Fruit fly (Drosophila melanogaster) whole organism, embryonic: ENCODE data around the gene bsk.

ENCODE experiments used
- Adf1 ChIP-seq: fragments of 200-800 bp; sonication (Bioruptor generic); IDR thresholded peaks from 2 replicates; pipeline ENCODE4 v1.3.6; 2022; ENCODE audit warnings: missing biosample characterization, missing genetic modification characterization
- Antp ChIP-seq: fragments of 200-800 bp; sonication (Bioruptor generic); optimal IDR thresholded peaks from 3 replicates; lab custom pipeline; 2016; ENCODE audit warnings: missing biosample characterization, missing genetic modification characterization
- CG10321 ChIP-seq: fragments of 200-800 bp; sonication (Bioruptor generic); IDR thresholded peaks from 2 replicates; pipeline ENCODE4 v1.3.6; 2022; ENCODE audit warnings: missing biosample characterization, missing genetic modification characterization
- CG10366 ChIP-seq: fragments of 200-800 bp; sonication (Bioruptor generic); IDR thresholded peaks from 2 replicates; pipeline ENCODE4 v1.3.6; 2022; ENCODE audit warnings: missing biosample characterization, missing genetic modification characterization
- CG12391 ChIP-seq: fragments of 200-800 bp; sonication (Bioruptor generic); optimal IDR thresholded peaks from 3 replicates; lab custom pipeline; 2018; ENCODE audit warnings: missing biosample characterization, mild to moderate bottlenecking, missing genetic modification characterization, moderate library complexity
- CG13123 ChIP-seq: fragments of 200-800 bp; sonication (Bioruptor generic); optimal IDR thresholded peaks from 2 replicates; lab custom pipeline; 2016; ENCODE audit warnings: missing biosample characterization, missing genetic modification characterization
- CG14050 ChIP-seq: fragments of 200-800 bp; sonication (Bioruptor generic); IDR thresholded peaks from 3 replicates; pipeline ENCODE4 v1.3.6; 2022; ENCODE audit warnings: missing biosample characterization, missing genetic modification characterization
- CG1647 ChIP-seq: fragments of 200-800 bp; sonication (Bioruptor generic); optimal IDR thresholded peaks from 3 replicates; lab custom pipeline; 2016; ENCODE audit warnings: missing biosample characterization, missing genetic modification characterization
- CG17385 ChIP-seq: fragments of 200-800 bp; sonication (Bioruptor generic); optimal IDR thresholded peaks from 3 replicates; lab custom pipeline; 2018; ENCODE audit warnings: missing biosample characterization, mild to moderate bottlenecking, missing genetic modification characterization
- CG2120 ChIP-seq: fragments of 200-800 bp; sonication (Bioruptor generic); optimal IDR thresholded peaks from 3 replicates; lab custom pipeline; 2016; ENCODE audit warnings: missing biosample characterization, missing genetic modification characterization
- CG3065 ChIP-seq: fragments of 200-800 bp; sonication (Bioruptor generic); optimal IDR thresholded peaks from 2 replicates; lab custom pipeline; 2016; ENCODE audit warnings: missing biosample characterization, missing genetic modification characterization
- CG33213 ChIP-seq: fragments of 200-800 bp; sonication (Bioruptor generic); optimal IDR thresholded peaks from 3 replicates; lab custom pipeline; 2016; ENCODE audit warnings: missing biosample characterization, missing genetic modification characterization
- CG3407 ChIP-seq: fragments of 200-800 bp; sonication (Bioruptor generic); optimal IDR thresholded peaks from 2 replicates; lab custom pipeline; 2018; ENCODE audit warnings: missing biosample characterization, mild to moderate bottlenecking, missing genetic modification characterization
- CG7357 ChIP-seq: fragments of 200-800 bp; sonication (Bioruptor generic); IDR thresholded peaks from 3 replicates; pipeline ENCODE4 v1.3.6; 2022; ENCODE audit warnings: missing biosample characterization, missing genetic modification characterization
- CG8089 ChIP-seq: fragments of 200-800 bp; sonication (Bioruptor generic); optimal IDR thresholded peaks from 3 replicates; lab custom pipeline; 2016; ENCODE audit warnings: missing biosample characterization, missing genetic modification characterization
- CG8290 ChIP-seq, 3 experiments: fragments of 200-800 bp; sonication (Bioruptor generic); optimal IDR thresholded peaks; 2 replicates each; lab custom pipeline; 2016 to 2019; ENCODE audit warnings: missing biosample characterization in 3 of 3, missing genetic modification characterization in 3 of 3, mild to moderate bottlenecking in 2 of 3, moderate library complexity in 1 of 3
- CG8359 ChIP-seq: fragments of 200-800 bp; sonication (Bioruptor generic); optimal IDR thresholded peaks from 2 replicates; lab custom pipeline; 2017; ENCODE audit warnings: missing biosample characterization, mild to moderate bottlenecking, missing genetic modification characterization, borderline replicate concordance
- CG8924 ChIP-seq: fragments of 200-800 bp; optimal IDR thresholded peaks from 3 replicates; lab custom pipeline; 2019; ENCODE audit warnings: missing biosample characterization, mild to moderate bottlenecking, missing genetic modification characterization, moderate library complexity
- CG9437 ChIP-seq: fragments of 200-800 bp; sonication (Bioruptor generic); optimal IDR thresholded peaks from 2 replicates; lab custom pipeline; 2018; ENCODE audit warnings: missing biosample characterization, mild to moderate bottlenecking, missing genetic modification characterization
- CG9797 ChIP-seq: fragments of 200-800 bp; sonication (Bioruptor generic); optimal IDR thresholded peaks from 3 replicates; lab custom pipeline; 2018; ENCODE audit warnings: missing biosample characterization, mild to moderate bottlenecking, missing genetic modification characterization
- CG9876 ChIP-seq: fragments of 200-800 bp; sonication (Bioruptor generic); optimal IDR thresholded peaks from 2 replicates; lab custom pipeline; 2016; ENCODE audit warnings: missing biosample characterization, missing genetic modification characterization
- D ChIP-seq, 2 experiments: fragments of 200-800 bp in 1 of 2; fragments of >200 bp in 1 of 2; sonication (Bioruptor generic) in 1 of 2; optimal IDR thresholded peaks; 2 replicates in 1 of 2; 3 replicates in 1 of 2; lab custom pipeline; 2017; ENCODE audit warnings: mild to moderate bottlenecking in 1 of 2, missing biosample characterization in 1 of 2, missing genetic modification characterization in 1 of 2, missing genetic modification reagents in 1 of 2
- D19A ChIP-seq: fragments of 200-800 bp; optimal IDR thresholded peaks from 3 replicates; lab custom pipeline; 2019; ENCODE audit warnings: missing biosample characterization, mild to moderate bottlenecking, missing genetic modification characterization, moderate library complexity
- Dbx ChIP-seq: fragments of 200-800 bp; sonication (Bioruptor generic); IDR thresholded peaks from 3 replicates; pipeline ENCODE4 v1.3.6; 2022; ENCODE audit warnings: missing biosample characterization, missing genetic modification characterization
- E2f2 ChIP-seq: fragments of 200-800 bp; sonication (Bioruptor generic); IDR thresholded peaks from 2 replicates; pipeline ENCODE4 v1.3.6; 2022; ENCODE audit warnings: missing biosample characterization, missing genetic modification characterization
- HLHmδ ChIP-seq: fragments of 200-800 bp; sonication (Bioruptor generic); optimal IDR thresholded peaks from 2 replicates; lab custom pipeline; 2018; ENCODE audit warnings: missing biosample characterization, mild to moderate bottlenecking, missing genetic modification characterization, moderate library complexity
- Hey ChIP-seq: fragments of 200-800 bp; sonication (Bioruptor generic); optimal IDR thresholded peaks from 3 replicates; lab custom pipeline; 2018; ENCODE audit warnings: missing biosample characterization, mild to moderate bottlenecking, missing genetic modification characterization
- Hr51 ChIP-seq, 2 experiments: fragments of 200-800 bp; sonication (Bioruptor generic); optimal IDR thresholded peaks; 2 replicates in 1 of 2; 3 replicates in 1 of 2; lab custom pipeline; 2016 to 2018; ENCODE audit warnings: missing biosample characterization in 2 of 2, missing genetic modification characterization in 2 of 2, mild to moderate bottlenecking in 1 of 2, moderate library complexity in 1 of 2
- MESR4 ChIP-seq: fragments of 200-800 bp; sonication (Bioruptor generic); optimal IDR thresholded peaks from 2 replicates; lab custom pipeline; 2018; ENCODE audit warnings: missing biosample characterization, mild to moderate bottlenecking, missing genetic modification characterization, moderate library complexity
- Scr ChIP-seq: fragments of 200-800 bp; sonication (Bioruptor generic); IDR thresholded peaks from 2 replicates; pipeline ENCODE4 v1.3.6; 2022; ENCODE audit warnings: missing biosample characterization, missing genetic modification characterization; ENCODE audit not compliant: partially characterized antibody
- Side ChIP-seq: fragments of 200-800 bp; sonication (Bioruptor generic); optimal IDR thresholded peaks from 2 replicates; lab custom pipeline; 2016; ENCODE audit warnings: missing biosample characterization, missing genetic modification characterization
- Spps ChIP-seq: fragments of 200-800 bp; sonication (Bioruptor generic); optimal IDR thresholded peaks from 2 replicates; lab custom pipeline; 2018; ENCODE audit warnings: missing biosample characterization, mild to moderate bottlenecking, missing genetic modification characterization
- Vsx1 ChIP-seq: fragments of 200-800 bp; sonication (Bioruptor generic); optimal IDR thresholded peaks from 2 replicates; lab custom pipeline; 2017; ENCODE audit warnings: missing biosample characterization, mild to moderate bottlenecking, missing genetic modification characterization, missing genetic modification reagents
- bab2 ChIP-seq: fragments of 200-800 bp; sonication (Bioruptor generic); optimal IDR thresholded peaks from 2 replicates; lab custom pipeline; 2016; ENCODE audit warnings: missing biosample characterization, missing genetic modification characterization
- caup ChIP-seq: fragments of 200-800 bp; sonication (Bioruptor generic); optimal IDR thresholded peaks from 3 replicates; lab custom pipeline; 2017; ENCODE audit warnings: missing biosample characterization, mild to moderate bottlenecking, missing genetic modification characterization, moderate library complexity; ENCODE audit not compliant: severe bottlenecking
- ci ChIP-seq: fragments of 200-800 bp; sonication (Bioruptor generic); IDR thresholded peaks from 3 replicates; pipeline ENCODE4 v1.3.6; 2022; ENCODE audit warnings: missing biosample characterization, missing genetic modification characterization
- cwo ChIP-seq: fragments of 200-800 bp; sonication (Bioruptor generic); optimal IDR thresholded peaks from 3 replicates; lab custom pipeline; 2017; ENCODE audit warnings: missing biosample characterization, missing genetic modification characterization, mild to moderate bottlenecking, moderate library complexity, missing genetic modification reagents
- dm ChIP-seq: fragments of 200-800 bp; sonication (Bioruptor generic); optimal IDR thresholded peaks from 3 replicates; lab custom pipeline; 2016; ENCODE audit warnings: missing biosample characterization, missing genetic modification characterization
- fd3F ChIP-seq: fragments of 200-800 bp; sonication (Bioruptor generic); optimal IDR thresholded peaks from 2 replicates; lab custom pipeline; 2018; ENCODE audit warnings: missing biosample characterization, mild to moderate bottlenecking, missing genetic modification characterization, moderate library complexity
- klu ChIP-seq: fragments of 200-800 bp; sonication (Bioruptor generic); IDR thresholded peaks from 2 replicates; pipeline ENCODE4 v1.3.6; 2022; ENCODE audit warnings: missing biosample characterization, missing genetic modification characterization
- nerfin-1 ChIP-seq: fragments of 200-800 bp; sonication (Bioruptor generic); optimal IDR thresholded peaks from 3 replicates; lab custom pipeline; 2019; ENCODE audit warnings: missing biosample characterization, mild to moderate bottlenecking, missing genetic modification characterization, moderate library complexity
- pzg ChIP-seq: fragments of 200-800 bp; sonication (Bioruptor generic); optimal IDR thresholded peaks from 3 replicates; lab custom pipeline; 2018; ENCODE audit warnings: missing biosample characterization, mild to moderate bottlenecking, missing genetic modification characterization, moderate library complexity
- scrt ChIP-seq: fragments of 200-800 bp; sonication (Bioruptor generic); optimal IDR thresholded peaks from 2 replicates; lab custom pipeline; 2018; ENCODE audit warnings: missing biosample characterization, mild to moderate bottlenecking, missing genetic modification characterization, moderate library complexity
- sens-2 ChIP-seq: fragments of 200-800 bp; sonication (Bioruptor generic); IDR thresholded peaks from 2 replicates; pipeline ENCODE4 v1.3.6; 2022; ENCODE audit warnings: missing biosample characterization, missing genetic modification characterization
- slou ChIP-seq: fragments of 200-800 bp; sonication (Bioruptor generic); optimal IDR thresholded peaks from 3 replicates; lab custom pipeline; 2016; ENCODE audit warnings: missing biosample characterization, missing genetic modification characterization
- stc ChIP-seq: fragments of 200-800 bp; sonication (Bioruptor generic); IDR thresholded peaks from 2 replicates; pipeline ENCODE4 v1.3.6; 2022; ENCODE audit warnings: missing biosample characterization, missing genetic modification characterization
- zen2 ChIP-seq: fragments of 200-800 bp; sonication (Bioruptor generic); IDR thresholded peaks from 3 replicates; pipeline ENCODE4 v1.3.6; 2022; ENCODE audit warnings: missing biosample characterization, missing genetic modification characterization; ENCODE audit not compliant: partially characterized antibody

bsk gene

dm6 chr2L:10260750-10261493, 10.6 kb upstream of the bsk start, which contains the start of gene Pten (continued):
- TF ChIP-seq sens-2 (GFP tag; lab: Robert Waterston, UW), result no peak
- no peak for TF ChIP-seq Vsx1 (GFP tag; lab: Kevin White, UChicago)
- no peak; the same call in 2 of the 3 replicates for TF ChIP-seq zen2 (GFP tag; lab: Robert Waterston, UW)
- TF ChIP-seq dm (GFP tag; lab: Kevin White, UChicago), result no peak
- no peak for TF ChIP-seq CG8359 (GFP tag; lab: Kevin White, UChicago)
- no peak for TF ChIP-seq D (optimal IDR thresholded peaks at IDR 0.05; lab: Kevin White, UChicago)
- TF ChIP-seq D (GFP tag; optimal IDR thresholded peaks at IDR 0.05; lab: Kevin White, UChicago), result peak; percentile 65
- TF ChIP-seq MESR4 (GFP tag; lab: Kevin White, UChicago), result peak; percentile 92
- peak; percentile 67; the same call in 1 of the 2 replicates for TF ChIP-seq stc (GFP tag; lab: Robert Waterston, UW)
- peak; percentile 80 for TF ChIP-seq scrt (GFP tag; lab: Kevin White, UChicago)
- peak; percentile 57 for TF ChIP-seq CG33213
- TF ChIP-seq CG8924 (tag; lab: Kevin White, UChicago), result peak; percentile 80
- no peak for TF ChIP-seq CG9797 (GFP tag; lab: Kevin White, UChicago)
- TF ChIP-seq Spps (tag; lab: Kevin White, UChicago), result peak; percentile 49
- peak in 1 of 2 experiments; percentile 46 for TF ChIP-seq Hr51 (GFP tag; optimal IDR thresholded peaks at IDR 0.05; lab: Kevin White, UChicago)
- no peak for TF ChIP-seq Adf1 (GFP tag; lab: Robert Waterston, UW)
- peak; percentile 43; the same call in 2 of the 3 replicates for TF ChIP-seq CG14050 (GFP tag; lab: Robert Waterston, UW)
- TF ChIP-seq Dbx (GFP tag; lab: Robert Waterston, UW), result peak; percentile 76; the same call in 2 of the 3 replicates
- TF ChIP-seq E2f2 (GFP tag; lab: Robert Waterston, UW), result peak; percentile 60
- peak; percentile 89 for TF ChIP-seq Scr (GFP tag; lab: Robert Waterston, UW)
- TF ChIP-seq CG12391 (tag; lab: Kevin White, UChicago), result peak; percentile 75
- TF ChIP-seq Hey (tag; lab: Kevin White, UChicago), result no peak
- no peak for TF ChIP-seq HLHmδ (GFP tag; lab: Kevin White, UChicago)
- TF ChIP-seq CG3065 (GFP tag; lab: Kevin White, UChicago), result peak; percentile 7
- TF ChIP-seq Antp (GFP tag; lab: Kevin White, UChicago), result no peak
- peak; percentile 10 for TF ChIP-seq CG8089
- TF ChIP-seq CG10366 (GFP tag; lab: Robert Waterston, UW), result peak; percentile 54
- peak; percentile 61 for TF ChIP-seq bab2 (GFP tag; lab: Kevin White, UChicago)
- peak; percentile 32 for TF ChIP-seq D19A (tag; lab: Kevin White, UChicago)
- no peak for TF ChIP-seq CG9876 (GFP tag; lab: Kevin White, UChicago)
- peak; percentile 83 for TF ChIP-seq pzg (GFP tag; lab: Kevin White, UChicago)
- TF ChIP-seq fd3F (GFP tag; lab: Kevin White, UChicago), result peak; percentile 42
- TF ChIP-seq caup (GFP tag; lab: Kevin White, UChicago), result no peak
- no peak for TF ChIP-seq CG13123 (GFP tag; lab: Kevin White, UChicago)
- peak; percentile 37 for TF ChIP-seq CG2120
- TF ChIP-seq CG3407 (GFP tag; lab: Kevin White, UChicago), result no peak
- peak; percentile 63 for TF ChIP-seq slou (GFP tag; lab: Kevin White, UChicago)
- no peak for TF ChIP-seq CG10321 (GFP tag; lab: Robert Waterston, UW)
- TF ChIP-seq cwo (GFP tag; lab: Kevin White, UChicago), result no peak
- TF ChIP-seq Side (GFP tag; lab: Kevin White, UChicago), result peak; percentile 67
- TF ChIP-seq CG1647, result peak; percentile 38
- peak; percentile 48 for TF ChIP-seq nerfin-1 (tag; lab: Kevin White, UChicago)
- peak; percentile 44 for TF ChIP-seq CG17385
- no peak for TF ChIP-seq klu (GFP tag; lab: Robert Waterston, UW)
- peak; percentile 25 for TF ChIP-seq CG9437 (GFP tag; lab: Kevin White, UChicago)
- TF ChIP-seq ci, result peak; percentile 73; the same call in 1 of the 3 replicates
- no peak for TF ChIP-seq CG8290 (GFP tag; optimal IDR thresholded peaks at IDR 0.05; lab: Kevin White, UChicago)
- peak in 1 of 2 experiments; percentile 12 for TF ChIP-seq CG8290 (tag; optimal IDR thresholded peaks at IDR 0.05; lab: Kevin White, UChicago)
- TF ChIP-seq CG7357 (GFP tag; lab: Robert Waterston, UW), result no peak; the same call in 2 of the 3 replicates
